Worm (Caenorhabditis elegans) whole organism, L3 larva: ENCODE measurements around the gene F53F4.4.

Source experiments
- R02D3.7 ChIP-seq: fragments of 150-350 bp; optimal IDR thresholded peaks from 2 replicates; lab custom pipeline; 2014; ENCODE audit warnings: missing biosample characterization, missing genetic modification characterization
- ZK546.5 ChIP-seq: sonication (generic microtip); optimal IDR thresholded peaks from 2 replicates; lab custom pipeline; 2017; ENCODE audit warnings: missing biosample characterization, missing genetic modification characterization
- aly-2 ChIP-seq: fragments of 150-350 bp; optimal IDR thresholded peaks from 2 replicates; lab custom pipeline; 2014; ENCODE audit warnings: missing biosample characterization, missing genetic modification characterization
- ama-1 ChIP-seq: fragments of 150-350 bp; optimal IDR thresholded peaks from 2 replicates; lab custom pipeline; 2018
- ceh-16 ChIP-seq: sonication (generic microtip); optimal IDR thresholded peaks from 2 replicates; lab custom pipeline; 2017; ENCODE audit warnings: missing biosample characterization, missing genetic modification characterization
- ceh-28 ChIP-seq: fragments of 150-350 bp; optimal IDR thresholded peaks from 2 replicates; lab custom pipeline; 2014; ENCODE audit warnings: missing biosample characterization, missing genetic modification reagents, missing genetic modification characterization
- ceh-82 ChIP-seq: fragments of 150-350 bp; optimal IDR thresholded peaks from 2 replicates; lab custom pipeline; 2014; ENCODE audit warnings: missing biosample characterization, missing genetic modification characterization
- ceh-9 ChIP-seq: sonication (generic microtip); optimal IDR thresholded peaks from 2 replicates; lab custom pipeline; 2018; ENCODE audit warnings: missing biosample characterization, missing genetic modification characterization
- daf-12 ChIP-seq: fragments of 150-350 bp; optimal IDR thresholded peaks from 2 replicates; lab custom pipeline; 2014; ENCODE audit warnings: missing biosample characterization, missing genetic modification reagents, missing genetic modification characterization
- egl-5 ChIP-seq: fragments of 150-350 bp; optimal IDR thresholded peaks from 2 replicates; lab custom pipeline; 2017; ENCODE audit warnings: missing biosample characterization, missing genetic modification reagents, missing genetic modification characterization, inconsistent platforms
- elt-2 ChIP-seq: sonication (generic microtip); optimal IDR thresholded peaks from 2 replicates; lab custom pipeline; 2016; ENCODE audit warnings: missing genetic modification reagents, mild to moderate bottlenecking, missing genetic modification characterization, missing compliant biosample characterization
- elt-3 ChIP-seq, 3 experiments: fragments of 150-350 bp in 1 of 3; sonication (generic microtip) in 2 of 3; optimal IDR thresholded peaks; 2 replicates in 2 of 3; 4 replicates in 1 of 3; lab custom pipeline; 2014 to 2017; ENCODE audit warnings: missing biosample characterization in 3 of 3, missing genetic modification characterization in 3 of 3
- eor-1 ChIP-seq, 2 experiments: fragments of 150-350 bp; optimal IDR thresholded peaks; 2 replicates each; lab custom pipeline; 2014 to 2018; ENCODE audit warnings: missing biosample characterization in 2 of 2, missing genetic modification characterization in 2 of 2
- fkh-10 ChIP-seq: sonication (generic microtip); optimal IDR thresholded peaks from 2 replicates; lab custom pipeline; 2017; ENCODE audit warnings: missing biosample characterization, missing genetic modification reagents, missing genetic modification characterization
- fkh-2 ChIP-seq: fragments of 150-350 bp; optimal IDR thresholded peaks from 2 replicates; lab custom pipeline; 2014; ENCODE audit warnings: missing biosample characterization, missing genetic modification reagents, missing genetic modification characterization
- fos-1 ChIP-seq: fragments of 150-350 bp; optimal IDR thresholded peaks from 2 replicates; lab custom pipeline; 2014; ENCODE audit warnings: missing biosample characterization, missing genetic modification characterization
- hmg-11 ChIP-seq: sonication (generic microtip); optimal IDR thresholded peaks from 2 replicates; lab custom pipeline; 2016; ENCODE audit warnings: missing genetic modification characterization, missing compliant biosample characterization
- lin-15B ChIP-seq: fragments of 150-350 bp; optimal IDR thresholded peaks from 2 replicates; lab custom pipeline; 2014; ENCODE audit warnings: missing biosample characterization, missing genetic modification characterization
- lin-39 ChIP-seq: fragments of 150-350 bp; optimal IDR thresholded peaks from 2 replicates; lab custom pipeline; 2018; ENCODE audit warnings: missing biosample characterization, missing genetic modification reagents, missing genetic modification characterization
- mdl-1 ChIP-seq: fragments of 150-350 bp; optimal IDR thresholded peaks from 2 replicates; lab custom pipeline; 2014; ENCODE audit warnings: missing biosample characterization, missing genetic modification characterization
- mml-1 ChIP-seq: fragments of 150-350 bp; sonication (generic microtip); optimal IDR thresholded peaks from 3 replicates; lab custom pipeline; 2014; ENCODE audit warnings: missing biosample characterization, missing genetic modification characterization
- nfya-1 ChIP-seq: sonication (generic microtip); optimal IDR thresholded peaks from 2 replicates; lab custom pipeline; 2017; ENCODE audit warnings: missing genetic modification characterization, mild to moderate bottlenecking, missing compliant biosample characterization, antibody characterized with exemption, moderate library complexity; ENCODE audit not compliant: insufficient read depth
- nhr-11 ChIP-seq: fragments of 150-350 bp; optimal IDR thresholded peaks from 2 replicates; lab custom pipeline; 2014; ENCODE audit warnings: missing biosample characterization, missing genetic modification characterization
- nhr-12 ChIP-seq: fragments of 150-350 bp; optimal IDR thresholded peaks from 2 replicates; lab custom pipeline; 2014; ENCODE audit warnings: missing biosample characterization, missing genetic modification characterization
- nhr-23 ChIP-seq: fragments of 150-350 bp; optimal IDR thresholded peaks from 2 replicates; lab custom pipeline; 2014; ENCODE audit warnings: missing biosample characterization, missing genetic modification reagents, missing genetic modification characterization
- nhr-237 ChIP-seq: fragments of 150-350 bp; optimal IDR thresholded peaks from 2 replicates; lab custom pipeline; 2014; ENCODE audit warnings: missing biosample characterization, missing genetic modification characterization
- nhr-25 ChIP-seq: sonication (generic microtip); optimal IDR thresholded peaks from 2 replicates; lab custom pipeline; 2017; ENCODE audit warnings: missing biosample characterization, missing genetic modification characterization
- nhr-28 ChIP-seq: fragments of 150-350 bp; optimal IDR thresholded peaks from 2 replicates; lab custom pipeline; 2014; ENCODE audit warnings: missing biosample characterization, missing genetic modification characterization
- nhr-43 ChIP-seq: sonication (generic microtip); optimal IDR thresholded peaks from 2 replicates; lab custom pipeline; 2016; ENCODE audit warnings: mild to moderate bottlenecking, missing genetic modification characterization, missing compliant biosample characterization; ENCODE audit not compliant: poor library complexity, severe bottlenecking
- nhr-67 ChIP-seq: fragments of 150-350 bp; optimal IDR thresholded peaks from 2 replicates; lab custom pipeline; 2014; ENCODE audit warnings: missing biosample characterization, missing genetic modification characterization
- nhr-76 ChIP-seq: fragments of 150-350 bp; sonication (generic microtip); optimal IDR thresholded peaks from 5 replicates; lab custom pipeline; 2014; ENCODE audit warnings: missing biosample characterization, missing genetic modification characterization
- nhr-77 ChIP-seq: fragments of 150-350 bp; optimal IDR thresholded peaks from 2 replicates; lab custom pipeline; 2014; ENCODE audit warnings: missing biosample characterization, missing genetic modification characterization
- pha-4 ChIP-seq: fragments of 150-350 bp; optimal IDR thresholded peaks from 2 replicates; lab custom pipeline; 2014; ENCODE audit warnings: missing biosample characterization, missing genetic modification reagents, missing genetic modification characterization
- sea-2 ChIP-seq: fragments of 150-350 bp; sonication (generic microtip); optimal IDR thresholded peaks from 4 replicates; lab custom pipeline; 2014; ENCODE audit warnings: missing biosample characterization, missing genetic modification reagents, missing genetic modification characterization
- skn-1 ChIP-seq: fragments of 150-350 bp; optimal IDR thresholded peaks from 2 replicates; lab custom pipeline; 2014; ENCODE audit warnings: missing biosample characterization, missing genetic modification characterization
- snpc-4 ChIP-seq: fragments of 150-350 bp; optimal IDR thresholded peaks from 2 replicates; lab custom pipeline; 2014; ENCODE audit warnings: missing biosample characterization, missing genetic modification characterization
- tbx-2 ChIP-seq: sonication (generic microtip); optimal IDR thresholded peaks from 2 replicates; lab custom pipeline; 2016; ENCODE audit warnings: mild to moderate bottlenecking, missing genetic modification characterization, missing compliant biosample characterization
- unc-39 ChIP-seq: sonication (generic microtip); optimal IDR thresholded peaks from 4 replicates; lab custom pipeline; 2017; ENCODE audit warnings: missing biosample characterization, missing genetic modification characterization
- unc-62 ChIP-seq: fragments of 150-350 bp; sonication (generic microtip); optimal IDR thresholded peaks from 4 replicates; lab custom pipeline; 2014; ENCODE audit warnings: missing biosample characterization, missing genetic modification reagents, missing genetic modification characterization
- zag-1 ChIP-seq: fragments of 150-350 bp; optimal IDR thresholded peaks from 2 replicates; lab custom pipeline; 2014; ENCODE audit warnings: missing biosample characterization, missing genetic modification characterization
- ztf-11 ChIP-seq: fragments of 150-350 bp; optimal IDR thresholded peaks from 2 replicates; lab custom pipeline; 2014; ENCODE audit warnings: missing biosample characterization, missing genetic modification characterization
- ztf-4 ChIP-seq: fragments of 150-350 bp; optimal IDR thresholded peaks from 2 replicates; lab custom pipeline; 2014; ENCODE audit warnings: missing biosample characterization, missing genetic modification characterization

The F53F4.4 gene

DNA sequence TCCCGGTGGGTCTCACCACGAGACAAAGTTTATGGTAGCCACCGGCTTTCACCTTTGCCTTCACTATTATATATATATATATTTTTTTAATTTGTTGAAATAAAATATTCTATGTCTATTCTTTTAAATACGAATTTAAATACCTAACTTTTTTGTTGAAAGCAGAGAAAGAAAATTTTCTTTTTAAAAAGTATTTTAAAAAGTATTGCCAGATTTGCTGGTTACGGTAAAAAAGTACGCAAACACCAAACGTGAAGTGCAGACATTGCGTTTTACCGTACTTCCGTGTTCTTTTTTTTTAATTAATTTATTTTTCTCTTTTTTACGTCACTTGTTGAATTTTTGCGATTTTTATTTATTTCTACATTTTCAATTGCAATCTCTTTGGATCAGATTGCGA is 33.2 kb upstream of the F53F4.4 start, which contains the start of gene C56A3.8:
TSS of gene C56A3.8 (plus strand) at position 301 of the 400 bp plus-strand sequence.
- no peak for TF ChIP-seq nhr-23 (tag; lab: Kevin White, UChicago)
- TF ChIP-seq nhr-11 (tag; lab: Kevin White, UChicago), result no peak
- TF ChIP-seq fkh-10, result no peak
- TF ChIP-seq lin-39 (tag; lab: Kevin White, UChicago), result no peak
- TF ChIP-seq hmg-11 (tag; lab: Kevin White, UChicago), result no peak
- TF ChIP-seq unc-39 (tag; lab: Kevin White, UChicago), result no peak
- TF ChIP-seq ztf-11 (tag; lab: Kevin White, UChicago), result no peak
- no peak for TF ChIP-seq tbx-2 (tag; lab: Kevin White, UChicago)
- no peak for TF ChIP-seq nhr-76
- no peak for TF ChIP-seq snpc-4 (tag; lab: Kevin White, UChicago)
- no peak for TF ChIP-seq mml-1 (tag; lab: Kevin White, UChicago)
- TF ChIP-seq aly-2 (tag; lab: Kevin White, UChicago), result no peak
- TF ChIP-seq nhr-77 (tag; lab: Kevin White, UChicago), result no peak
- no peak for TF ChIP-seq lin-15B (tag; lab: Kevin White, UChicago)
- no peak for TF ChIP-seq ceh-82 (tag; lab: Kevin White, UChicago)
- no peak for TF ChIP-seq mdl-1 (tag; lab: Kevin White, UChicago)
- no peak for TF ChIP-seq nhr-67 (tag; lab: Kevin White, UChicago)

DNA sequence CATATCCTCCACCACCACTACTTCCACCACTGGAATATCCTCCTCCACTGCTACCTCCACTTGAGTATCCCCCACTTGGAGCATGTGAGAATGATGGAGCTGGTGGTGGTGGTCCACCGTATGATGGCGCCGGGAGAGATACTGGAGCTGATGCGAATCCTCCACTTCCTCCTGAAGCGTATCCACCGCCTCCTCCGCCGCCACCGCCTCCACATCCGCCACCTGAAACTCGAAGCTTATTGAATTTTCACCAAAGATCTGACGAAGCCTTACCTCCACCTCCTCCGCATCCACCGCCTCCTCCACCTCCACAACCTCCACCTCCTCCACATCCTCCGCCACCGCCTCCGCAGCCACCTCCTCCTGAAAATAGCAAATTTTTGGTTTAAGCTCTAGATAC is 30.4 kb upstream of the F53F4.4 start:
- TF ChIP-seq sea-2 (GFP tag; lab: Kevin White, UChicago) (no peak), nhr-28 (tag; lab: Kevin White, UChicago) (no peak), lin-15B (tag; lab: Kevin White, UChicago) (no peak), fkh-10 (no peak), unc-39 (tag; lab: Kevin White, UChicago) (no peak), eor-1 (tag; optimal IDR thresholded peaks at IDR 0.05; lab: Kevin White, UChicago) (no peak), nhr-237 (tag; lab: Kevin White, UChicago) (no peak), elt-3 (tag; optimal IDR thresholded peaks at IDR 0.05; lab: Kevin White, UChicago) (no peak), tbx-2 (tag; lab: Kevin White, UChicago) (no peak), mml-1 (tag; lab: Kevin White, UChicago) (no peak), snpc-4 (tag; lab: Kevin White, UChicago) (no peak), fos-1 (no peak), nhr-43 (no peak)

DNA sequence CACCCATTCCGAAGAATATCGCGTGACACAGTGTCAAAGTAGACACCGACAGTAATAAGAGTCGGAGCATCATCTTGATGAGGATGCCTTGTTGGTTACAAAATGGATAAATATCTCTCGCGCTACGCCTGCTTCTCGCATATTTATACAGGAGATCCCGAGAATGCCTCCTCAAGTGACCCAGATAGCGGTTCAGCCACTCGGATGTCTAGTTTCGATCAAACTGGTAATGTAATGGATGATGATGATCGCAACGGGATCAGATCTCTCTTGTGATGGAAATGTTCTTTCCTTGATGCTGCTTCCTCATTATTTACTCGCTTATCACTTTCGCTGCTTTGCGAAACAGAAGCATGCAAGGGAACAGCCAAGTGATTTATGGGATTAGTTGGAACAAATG is 29.3 kb upstream of the F53F4.4 start, which contains the start of gene grl-17:
TSS of gene grl-17 (minus strand) at position 101 of the 400 bp plus-strand sequence.
- TF ChIP-seq lin-39 (tag; lab: Kevin White, UChicago) (no peak), nhr-23 (tag; lab: Kevin White, UChicago) (no peak), mml-1 (tag; lab: Kevin White, UChicago) (no peak), elt-3 (tag; optimal IDR thresholded peaks at IDR 0.05; lab: Kevin White, UChicago) (no peak), unc-62 (GFP tag; lab: Kevin White, UChicago) (no peak), fkh-2 (no peak), nhr-25 (tag; lab: Kevin White, UChicago) (no peak), R02D3.7 (no peak), skn-1 (tag; lab: Kevin White, UChicago) (no peak), ztf-4 (no peak), eor-1 (tag; optimal IDR thresholded peaks at IDR 0.05; lab: Kevin White, UChicago) (no peak), ama-1 (lab: Kevin White, UChicago) (no peak), nhr-76 (no peak), ceh-9 (tag; lab: Kevin White, UChicago) (no peak), nhr-12 (tag; lab: Kevin White, UChicago) (no peak), pha-4 (tag; lab: Kevin White, UChicago) (no peak), nhr-237 (tag; lab: Kevin White, UChicago) (no peak), ZK546.5 (tag; lab: Kevin White, UChicago) (no peak), daf-12 (tag; lab: Kevin White, UChicago) (no peak), unc-39 (tag; lab: Kevin White, UChicago) (no peak)

DNA sequence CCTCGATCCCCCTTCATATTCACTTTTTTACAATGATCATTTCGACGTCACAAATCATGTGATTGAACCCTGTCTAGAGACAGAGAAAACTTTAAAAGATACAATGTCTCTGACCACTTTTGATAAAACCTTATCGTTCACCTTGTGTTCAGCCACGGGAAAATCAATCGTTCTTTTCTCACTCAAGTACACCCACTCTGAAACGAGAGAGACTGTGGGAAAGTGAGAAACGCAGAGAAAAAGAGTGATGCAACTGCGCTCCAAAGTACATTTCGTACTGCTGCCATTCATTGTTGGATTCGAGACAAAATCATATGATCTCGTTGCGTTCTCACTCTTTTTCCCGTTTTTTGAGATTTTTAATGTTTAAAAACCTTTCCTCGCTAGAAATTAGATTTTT is 28.0 kb upstream of the F53F4.4 start:
- TF ChIP-seq ceh-16 (tag; lab: Kevin White, UChicago) (no peak), ceh-82 (tag; lab: Kevin White, UChicago) (no peak), fos-1 (no peak), zag-1 (tag; lab: Kevin White, UChicago) (no peak), R02D3.7 (peak; percentile 56), ceh-9 (tag; lab: Kevin White, UChicago) (no peak), egl-5 (tag; lab: Kevin White, UChicago) (peak; percentile 57), nhr-25 (tag; lab: Kevin White, UChicago) (peak; percentile 95), mml-1 (tag; lab: Kevin White, UChicago) (no peak), sea-2 (GFP tag; lab: Kevin White, UChicago) (no peak), elt-2 (peak; percentile 94), ZK546.5 (tag; lab: Kevin White, UChicago) (no peak), elt-3 (tag; optimal IDR thresholded peaks at IDR 0.05; lab: Kevin White, UChicago) (peak in 1 of 3 experiments; percentile 70), fkh-10 (no peak), nhr-43 (peak; percentile 92), nhr-12 (tag; lab: Kevin White, UChicago) (no peak), unc-39 (tag; lab: Kevin White, UChicago) (no peak), fkh-2 (no peak), aly-2 (tag; lab: Kevin White, UChicago) (no peak), nhr-67 (tag; lab: Kevin White, UChicago) (no peak), mdl-1 (tag; lab: Kevin White, UChicago) (peak; percentile 39), ztf-11 (tag; lab: Kevin White, UChicago) (no peak), nhr-11 (tag; lab: Kevin White, UChicago) (peak; percentile 30), nhr-23 (tag; lab: Kevin White, UChicago) (peak; percentile 93), ama-1 (lab: Kevin White, UChicago) (peak; percentile 70), ceh-28 (tag; lab: Kevin White, UChicago) (peak; percentile 75), nfya-1 (tag; lab: Kevin White, UChicago) (peak; percentile 92), tbx-2 (tag; lab: Kevin White, UChicago) (peak; percentile 41)
